Worm (Caenorhabditis elegans): ENCODE measurements around the gene C47D12.2.

Gene C47D12.2

ce11 chrII:11694432-11694831, 18.3 kb downstream of the C47D12.2 start:
- peak in 1 of 2 experiments; percentile 70 for TF ChIP-seq lsy-2 (tag; optimal IDR thresholded peaks at IDR 0.05)
- TF ChIP-seq gei-8 (GFP tag; optimal IDR thresholded peaks at IDR 0.05): no peak
- TF ChIP-seq unc-62 (GFP tag; optimal IDR thresholded peaks at IDR 0.05 in 1 of 2): peak in 1 of 2 experiments; percentile 42
- no peak for TF ChIP-seq unc-62 (tag; optimal IDR thresholded peaks at IDR 0.05)
- no peak for TF ChIP-seq lin-1 (GFP tag; IDR thresholded peaks at IDR 0.05)
- TF ChIP-seq F10B5.3 (tag; optimal IDR thresholded peaks at IDR 0.05): no peak
- no peak for TF ChIP-seq madf-9 (GFP tag; conservative IDR thresholded peaks at IDR 0.05)
- TF ChIP-seq aly-2 (tag; optimal IDR thresholded peaks at IDR 0.05): no peak
- peak; percentile 43 for TF ChIP-seq dve-1 (tag; optimal IDR thresholded peaks at IDR 0.05; ENCODE audit: insufficient read depth)
- TF ChIP-seq lin-13 (GFP tag; optimal IDR thresholded peaks at IDR 0.05): peak; percentile 29
- TF ChIP-seq lin-38 (GFP tag; IDR thresholded peaks at IDR 0.05): peak; percentile 31; the same call in 1 of the 2 replicates
- peak; percentile 50 for TF ChIP-seq dpl-1 (GFP tag; optimal IDR thresholded peaks at IDR 0.05)
- peak; percentile 15 for TF ChIP-seq rbr-2 (tag; optimal IDR thresholded peaks at IDR 0.05)
- TF ChIP-seq mep-1 (tag; optimal IDR thresholded peaks at IDR 0.05): peak; percentile 50
- TF ChIP-seq attf-4 (tag; optimal IDR thresholded peaks at IDR 0.05): no peak
- peak; percentile 25 for TF ChIP-seq hlh-11 (tag; optimal IDR thresholded peaks at IDR 0.05)
- no peak for TF ChIP-seq ceh-44 (GFP tag; IDR thresholded peaks at IDR 0.05)
- TF ChIP-seq mes-2 (tag; optimal IDR thresholded peaks at IDR 0.05; ENCODE audit: poor library complexity, severe bottlenecking): peak; percentile 38
- TF ChIP-seq snpc-1.2 (GFP tag; IDR thresholded peaks at IDR 0.05): 0 out of 2 replicates have a peak, but pooled peaks have one; percentile 17
- TF ChIP-seq duxl-1 (tag; optimal IDR thresholded peaks at IDR 0.05; ENCODE audit: poor library complexity): no peak
- TF ChIP-seq Y105C5A.15 (GFP tag; IDR thresholded peaks at IDR 0.05): no peak
- peak; percentile 1 for TF ChIP-seq nhr-77 (tag; optimal IDR thresholded peaks at IDR 0.05)
- TF ChIP-seq aha-1 (tag): peak; percentile 96

- peak; percentile 14 for TF ChIP-seq unc-130 (GFP tag; optimal IDR thresholded peaks at IDR 0.05)
- 0 out of 2 replicates have a peak, but pooled peaks have one; percentile 22 for TF ChIP-seq nhr-42 (GFP tag; IDR thresholded peaks at IDR 0.05)
- TF ChIP-seq dve-1 (tag; optimal IDR thresholded peaks at IDR 0.05; ENCODE audit: insufficient read depth): peak; percentile 15
- TF ChIP-seq hmg-1.1 (GFP tag; IDR thresholded peaks at IDR 0.05): peak; percentile 9; the same call in 1 of the 2 replicates
- TF ChIP-seq F49E8.2 (tag; optimal IDR thresholded peaks at IDR 0.05; ENCODE audit: borderline replicate concordance): peak; percentile 18
- TF ChIP-seq zfp-3 (GFP tag; conservative IDR thresholded peaks at IDR 0.05): 0 out of 2 replicates have a peak, but pooled peaks have one; percentile 32
- peak; percentile 68 for TF ChIP-seq lin-38 (GFP tag; IDR thresholded peaks at IDR 0.05)
Observed at ce11 chrII:11695161-11695944, 19.2 kb downstream of the C47D12.2 start, which contains the start of gene tars-1. TSS of gene tars-1 (minus strand) at chrII:11695657.

ce11 chrII:11695945-11696270, 19.8 kb downstream of the C47D12.2 start, which contains the start of gene xpf-1:
TSS of gene xpf-1 (plus strand) at chrII:11696171.
- TF ChIP-seq daf-16 (GFP tag; optimal IDR thresholded peaks at IDR 0.05): no peak
- TF ChIP-seq daf-16 (tag; optimal IDR thresholded peaks at IDR 0.05): no peak
- no peak for TF ChIP-seq lin-29 (GFP tag; IDR thresholded peaks at IDR 0.05)
- TF ChIP-seq mxl-3 (GFP tag; optimal IDR thresholded peaks at IDR 0.05): no peak
- TF ChIP-seq F49E8.2 (tag; optimal IDR thresholded peaks at IDR 0.05; ENCODE audit: borderline replicate concordance): no peak
- TF ChIP-seq nhr-237 (tag; optimal IDR thresholded peaks at IDR 0.05): no peak
- no peak for TF ChIP-seq ceh-82 (tag; optimal IDR thresholded peaks at IDR 0.05)
- TF ChIP-seq spr-1 (tag; optimal IDR thresholded peaks at IDR 0.05): no peak
- TF ChIP-seq unc-62 (GFP tag; optimal IDR thresholded peaks at IDR 0.05 in 1 of 2): no peak
- TF ChIP-seq unc-62 (tag; optimal IDR thresholded peaks at IDR 0.05): no peak
- TF ChIP-seq pha-4 (GFP tag; IDR thresholded peaks at IDR 0.05): no peak
- no peak for TF ChIP-seq pha-4 (tag; optimal IDR thresholded peaks at IDR 0.05)
- no peak for TF ChIP-seq jun-1 (tag; optimal IDR thresholded peaks at IDR 0.05)
- TF ChIP-seq gei-8 (GFP tag; optimal IDR thresholded peaks at IDR 0.05): no peak
- TF ChIP-seq mdl-1 (tag; optimal IDR thresholded peaks at IDR 0.05): no peak
- no peak for TF ChIP-seq aha-1 (tag)
- no peak for TF ChIP-seq ceh-44 (GFP tag; IDR thresholded peaks at IDR 0.05)
- no peak for TF ChIP-seq ceh-62 (tag; optimal IDR thresholded peaks at IDR 0.05)
- no peak for TF ChIP-seq ceh-20 (GFP tag; IDR thresholded peaks at IDR 0.05)
- TF ChIP-seq unc-39 (tag; optimal IDR thresholded peaks at IDR 0.05): no peak
- TF ChIP-seq egl-43 (GFP tag; IDR thresholded peaks at IDR 0.05): no peak
